Fruit fly (Drosophila melanogaster) whole organism, adult: ENCODE results near the gene Jon25Biii.

Source experiments
- CG11617 ChIP-seq: fragments of 200-800 bp; sonication (Bioruptor generic); optimal IDR thresholded peaks from 2 replicates; lab custom pipeline; 2017; ENCODE audit warnings: mild to moderate bottlenecking, missing biosample characterization, missing genetic modification reagents, missing genetic modification characterization
- CG12768 ChIP-seq: fragments of 200-800 bp; sonication (Bioruptor generic); optimal IDR thresholded peaks from 2 replicates; lab custom pipeline; 2017; ENCODE audit warnings: missing biosample characterization, missing genetic modification characterization, mild to moderate bottlenecking, moderate library complexity, missing genetic modification reagents
- CG14711 ChIP-seq: fragments of 200-800 bp; sonication (Bioruptor generic); optimal IDR thresholded peaks from 2 replicates; lab custom pipeline; 2018; ENCODE audit warnings: missing biosample characterization, mild to moderate bottlenecking, missing genetic modification characterization, moderate library complexity
- CG33017 ChIP-seq: fragments of 200-800 bp; sonication (Bioruptor generic); optimal IDR thresholded peaks from 2 replicates; lab custom pipeline; 2018; ENCODE audit warnings: missing biosample characterization, mild to moderate bottlenecking, missing genetic modification characterization, moderate library complexity
- CG5204 ChIP-seq: fragments of 200-800 bp; sonication (Bioruptor generic); optimal IDR thresholded peaks from 2 replicates; lab custom pipeline; 2016; ENCODE audit warnings: missing biosample characterization, missing genetic modification characterization
- CG7045 ChIP-seq: fragments of 200-800 bp; sonication (Bioruptor generic); optimal IDR thresholded peaks from 2 replicates; lab custom pipeline; 2017; ENCODE audit warnings: missing biosample characterization, mild to moderate bottlenecking, missing genetic modification characterization
- Clk ChIP-seq: fragments of 200-800 bp; sonication (Bioruptor generic); optimal IDR thresholded peaks from 2 replicates; lab custom pipeline; 2017; ENCODE audit warnings: missing biosample characterization, missing genetic modification characterization
- Crg-1 ChIP-seq: fragments of 200-800 bp; sonication (Bioruptor generic); optimal IDR thresholded peaks from 2 replicates; lab custom pipeline; 2016; ENCODE audit warnings: missing biosample characterization, missing genetic modification characterization
- bab1 ChIP-seq: fragments of 200-800 bp; sonication (Bioruptor generic); optimal IDR thresholded peaks from 3 replicates; lab custom pipeline; 2019; ENCODE audit warnings: missing biosample characterization, mild to moderate bottlenecking, missing genetic modification characterization, moderate library complexity
- cnc ChIP-seq, 2 experiments: fragments of >200 bp; optimal IDR thresholded peaks; 2 replicates each; lab custom pipeline; 2017
- kay ChIP-seq: fragments of 200-800 bp; sonication (Bioruptor generic); peaks from one replicate; lab custom pipeline; 2016; ENCODE audit warnings: missing biosample characterization, missing genetic modification characterization, borderline replicate concordance
- ovo ChIP-seq: fragments of 200-800 bp; sonication (Bioruptor generic); optimal IDR thresholded peaks from 2 replicates; lab custom pipeline; 2016; ENCODE audit warnings: missing biosample characterization, missing genetic modification characterization
- tj ChIP-seq: fragments of 200-800 bp; sonication (Bioruptor generic); optimal IDR thresholded peaks from 3 replicates; lab custom pipeline; 2017; ENCODE audit warnings: missing biosample characterization, mild to moderate bottlenecking, missing genetic modification characterization, moderate library complexity
- toe ChIP-seq: fragments of 200-800 bp; sonication (Bioruptor generic); optimal IDR thresholded peaks from 2 replicates; lab custom pipeline; 2016; ENCODE audit warnings: missing biosample characterization, missing genetic modification characterization

dm6 chr2L:4976988-4977551 lies 26.5 kb upstream of the Jon25Biii start, which contains the start of the genes Gmd and CG3792:
- TF ChIP-seq CG14711 (peak; percentile 89), tj (GFP tag; lab: Kevin White, UChicago) (peak; percentile 95), cnc (optimal IDR thresholded peaks at IDR 0.05; lab: Kevin White, UChicago) (no peak), ovo (peak; percentile 83), CG11617 (peak; percentile 95), Clk (GFP tag; lab: Kevin White, UChicago) (peak; percentile 90), CG33017 (peak; percentile 89), CG5204 (GFP tag; lab: Kevin White, UChicago) (no peak), CG12768 (peak; percentile 96), kay (GFP tag; lab: Kevin White, UChicago) (no peak), toe (GFP tag; lab: Kevin White, UChicago) (no peak), Crg-1 (GFP tag; lab: Kevin White, UChicago) (peak; percentile 92), bab1 (GFP tag; lab: Kevin White, UChicago) (peak; percentile 95), CG7045 (GFP tag; lab: Kevin White, UChicago) (peak; percentile 94)
